Worm (Caenorhabditis elegans): Measurements from ENCODE around the gene R102.6.

- no peak for TF ChIP-seq ceh-9 (tag; optimal IDR thresholded peaks at IDR 0.05)
- no peak for TF ChIP-seq ceh-45 (GFP tag; IDR thresholded peaks at IDR 0.05)
- no peak for TF ChIP-seq fkh-10 (GFP tag; optimal IDR thresholded peaks at IDR 0.05)
- no peak for TF ChIP-seq dmd-4 (tag; optimal IDR thresholded peaks at IDR 0.05; ENCODE audit: borderline replicate concordance)
- TF ChIP-seq ttx-3 (tag; optimal IDR thresholded peaks at IDR 0.05), result no peak
- no peak for TF ChIP-seq ama-1 (optimal IDR thresholded peaks at IDR 0.05)
Measured at ce11 chrIV:10705176-10705575, 814 bp downstream of the R102.6 start, which contains the start of gene R102.10.
